Worm (Caenorhabditis elegans): Measurements from ENCODE around the gene rpl-38.

rpl-38 gene

DNA sequence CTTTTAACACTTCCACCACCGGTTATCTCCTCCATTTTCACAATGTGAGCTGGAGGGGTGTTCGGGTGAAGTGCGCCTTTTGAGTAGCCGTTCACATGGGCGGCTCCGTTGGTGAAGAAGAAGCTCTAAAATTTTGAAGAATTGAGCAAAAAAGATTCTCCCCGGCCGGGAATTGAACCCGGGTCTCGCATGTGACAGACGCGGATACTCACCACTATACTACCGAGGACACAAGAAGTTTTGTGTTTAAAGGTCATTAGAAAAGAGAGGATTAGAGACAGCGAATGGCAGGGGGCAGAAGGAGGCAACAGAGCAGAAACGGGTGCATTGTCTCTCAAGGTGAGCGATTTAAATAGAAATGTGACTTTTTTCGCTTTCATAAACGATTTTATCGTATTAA is 39.7 kb downstream of the rpl-38 start (continued):
- TF ChIP-seq unc-30 (tag; optimal IDR thresholded peaks at IDR 0.05) (no peak), lin-35 (GFP tag; optimal IDR thresholded peaks at IDR 0.05) (peak; percentile 30 to 70), blmp-1 (tag; optimal IDR thresholded peaks at IDR 0.05) (no peak), C16A3.4 (tag; optimal IDR thresholded peaks at IDR 0.05) (peak; percentile 35), C34B4.2 (tag; optimal IDR thresholded peaks at IDR 0.05) (no peak), mep-1 (tag; optimal IDR thresholded peaks at IDR 0.05) (peak; percentile 28), fkh-4 (tag; optimal IDR thresholded peaks at IDR 0.05; ENCODE audit: borderline replicate concordance) (no peak), unc-130 (tag; optimal IDR thresholded peaks at IDR 0.05) (no peak), Y116A8C.19 (tag; optimal IDR thresholded peaks at IDR 0.05; ENCODE audit: borderline replicate concordance) (no peak), zip-4 (GFP tag; optimal IDR thresholded peaks at IDR 0.05) (no peak), hlh-4 (tag; optimal IDR thresholded peaks at IDR 0.05) (no peak), nhr-85 (tag) (no peak), nhr-47 (tag; optimal IDR thresholded peaks at IDR 0.05) (peak; percentile 62), pag-3 (tag; optimal IDR thresholded peaks at IDR 0.05; ENCODE audit: borderline replicate concordance, insufficient read depth) (no peak), mab-9 (GFP tag; IDR thresholded peaks at IDR 0.05) (no peak), hlh-17 (GFP tag; optimal IDR thresholded peaks at IDR 0.05; ENCODE audit: borderline replicate concordance) (no peak), snu-23 (GFP tag; optimal IDR thresholded peaks at IDR 0.05) (peak; percentile 67), snpc-4 (tag; optimal IDR thresholded peaks at IDR 0.05) (peak; percentile 7), hpl-2 (GFP tag; optimal IDR thresholded peaks at IDR 0.05) (no peak), sptf-1 (tag; optimal IDR thresholded peaks at IDR 0.05) (no peak), lin-39 (tag; optimal IDR thresholded peaks at IDR 0.05) (no peak), dsc-1 (tag; optimal IDR thresholded peaks at IDR 0.05) (peak; percentile 43), ceh-63 (GFP tag; optimal IDR thresholded peaks at IDR 0.05) (no peak), ceh-88 (GFP tag; IDR thresholded peaks at IDR 0.05) (no peak), nhr-77 (tag; optimal IDR thresholded peaks at IDR 0.05) (peak; percentile 3), egl-27 (tag; optimal IDR thresholded peaks at IDR 0.05) (no peak), nhr-20 (tag; optimal IDR thresholded peaks at IDR 0.05) (peak; percentile 44), isw-1 (GFP tag; IDR thresholded peaks at IDR 0.05) (no peak), alr-1 (tag; optimal IDR thresholded peaks at IDR 0.05; ENCODE audit: borderline replicate concordance) (no peak), efl-1 (optimal IDR thresholded peaks at IDR 0.05) (peak; percentile 33 to 53), efl-1 (GFP tag; optimal IDR thresholded peaks at IDR 0.05 in 1 of 2) (peak; percentile 46 to 94)

DNA sequence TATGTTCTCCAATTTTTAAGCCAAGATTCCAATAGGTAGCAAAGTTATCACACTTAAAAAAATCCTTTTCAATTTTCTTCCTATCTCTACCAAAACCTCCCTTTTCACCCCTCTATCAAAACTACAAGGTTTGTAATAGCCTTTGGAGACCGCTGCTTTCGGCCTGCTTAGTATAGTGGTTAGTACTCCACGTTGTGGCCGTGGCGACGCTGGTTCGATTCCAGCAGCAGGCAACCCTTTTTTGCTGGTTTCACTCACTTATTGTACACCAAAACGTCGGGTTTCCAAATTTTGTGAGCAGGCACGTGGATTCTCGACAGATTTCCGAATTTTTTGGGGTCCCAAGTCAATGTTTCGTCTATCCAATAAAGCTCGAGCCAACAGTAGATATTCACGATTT is 41.9 kb downstream of the rpl-38 start:
- TF ChIP-seq tlp-1 (tag; optimal IDR thresholded peaks at IDR 0.05) (no peak), nhr-12 (tag; optimal IDR thresholded peaks at IDR 0.05) (no peak), nhr-84 (tag; optimal IDR thresholded peaks at IDR 0.05) (no peak), dsc-1 (tag; optimal IDR thresholded peaks at IDR 0.05) (no peak), nhr-85 (tag) (no peak), elt-3 (tag; optimal IDR thresholded peaks at IDR 0.05) (no peak), irx-1 (tag; optimal IDR thresholded peaks at IDR 0.05) (no peak), C04F5.9 (tag; optimal IDR thresholded peaks at IDR 0.05) (no peak), Y116A8C.19 (tag; optimal IDR thresholded peaks at IDR 0.05; ENCODE audit: borderline replicate concordance) (no peak), nhr-19 (GFP tag; conservative IDR thresholded peaks at IDR 0.05) (peak; percentile 45), mab-9 (GFP tag; IDR thresholded peaks at IDR 0.05) (no peak), ceh-8 (GFP tag; optimal IDR thresholded peaks at IDR 0.05) (no peak), lsy-2 (tag; optimal IDR thresholded peaks at IDR 0.05) (peak in 1 of 2 experiments; percentile 22), mef-2 (tag; optimal IDR thresholded peaks at IDR 0.05) (no peak), lin-35 (GFP tag; optimal IDR thresholded peaks at IDR 0.05) (peak in 1 of 2 experiments; percentile 70), fkh-8 (tag; optimal IDR thresholded peaks at IDR 0.05) (peak; percentile 43), sup-37 (GFP tag; optimal IDR thresholded peaks at IDR 0.05) (no peak), unc-62 (GFP tag; optimal IDR thresholded peaks at IDR 0.05) (no peak), lir-3 (tag; optimal IDR thresholded peaks at IDR 0.05; ENCODE audit: poor library complexity) (no peak), fkh-10 (GFP tag; optimal IDR thresholded peaks at IDR 0.05) (no peak), lin-13 (GFP tag; optimal IDR thresholded peaks at IDR 0.05) (no peak), hlh-4 (tag; optimal IDR thresholded peaks at IDR 0.05) (no peak), ets-5 (GFP tag; IDR thresholded peaks at IDR 0.05) (no peak), unc-130 (tag; optimal IDR thresholded peaks at IDR 0.05) (no peak), zip-4 (GFP tag; optimal IDR thresholded peaks at IDR 0.05) (no peak), ceh-82 (tag; optimal IDR thresholded peaks at IDR 0.05) (peak in 1 of 3 experiments; percentile 29), lin-14 (GFP tag; optimal IDR thresholded peaks at IDR 0.05) (peak; percentile 23), mep-1 (tag; optimal IDR thresholded peaks at IDR 0.05) (peak; percentile 24), pax-3 (tag; optimal IDR thresholded peaks at IDR 0.05) (no peak), nhr-76 (tag; optimal IDR thresholded peaks at IDR 0.05) (no peak)

Data from whole organism, L1 larva.